Worm (Caenorhabditis elegans) whole organism, L1 larva: ENCODE data around the gene nuaf-3.

Source experiments
- F16B12.6 ChIP-seq: fragments of 150-350 bp; optimal IDR thresholded peaks from 2 replicates; lab custom pipeline; 2014; ENCODE audit warnings: missing biosample characterization, missing genetic modification characterization
- Y116A8C.19 ChIP-seq: sonication (generic microtip); optimal IDR thresholded peaks from 2 replicates; lab custom pipeline; 2016; ENCODE audit warnings: missing compliant biosample characterization, missing genetic modification characterization, borderline replicate concordance
- aly-2 ChIP-seq: fragments of 150-350 bp; optimal IDR thresholded peaks from 2 replicates; lab custom pipeline; 2014; ENCODE audit warnings: missing biosample characterization, missing genetic modification characterization
- ama-1 ChIP-seq: fragments of 150-350 bp; optimal IDR thresholded peaks from 2 replicates; lab custom pipeline; 2014
- blmp-1 ChIP-seq: fragments of 150-350 bp; optimal IDR thresholded peaks from 2 replicates; lab custom pipeline; 2014; ENCODE audit warnings: missing biosample characterization, missing genetic modification characterization
- ceh-8 ChIP-seq: fragments of 200-800 bp; sonication (Bioruptor generic); optimal IDR thresholded peaks from 2 replicates; lab custom pipeline; 2018; ENCODE audit warnings: mild to moderate bottlenecking, missing genetic modification characterization, moderate library complexity, missing compliant biosample characterization
- ceh-88 ChIP-seq: fragments of 200-800 bp; sonication (Bioruptor generic); IDR thresholded peaks from 2 replicates; pipeline ENCODE4 v1.3.6; 2022; ENCODE audit warnings: missing genetic modification characterization, missing compliant biosample characterization
- dpl-1 ChIP-seq, 3 experiments: fragments of 150-350 bp in 2 of 3; sonication (generic microtip) in 1 of 3; optimal IDR thresholded peaks; 2 replicates each; lab custom pipeline; 2014 to 2017; ENCODE audit warnings: missing biosample characterization in 3 of 3, missing genetic modification characterization in 3 of 3, missing genetic modification reagents in 3 of 3
- efl-1 ChIP-seq, 4 experiments: fragments of 150-350 bp; optimal IDR thresholded peaks in 3 of 4; peaks in 1 of 4; 1 replicate in 1 of 4; 2 replicates in 3 of 4; lab custom pipeline; 2014; ENCODE audit warnings: missing biosample characterization in 2 of 4, missing genetic modification characterization in 2 of 4, missing genetic modification reagents in 2 of 4
- efl-3 ChIP-seq: fragments of 200-800 bp; sonication (Bioruptor generic); optimal IDR thresholded peaks from 2 replicates; lab custom pipeline; 2018; ENCODE audit warnings: mild to moderate bottlenecking, missing genetic modification characterization, missing compliant biosample characterization
- egl-13 ChIP-seq: sonication (generic microtip); optimal IDR thresholded peaks from 2 replicates; lab custom pipeline; 2016; ENCODE audit warnings: missing genotype, missing genetic modification reagents, missing genetic modification characterization, missing compliant biosample characterization
- elt-2 ChIP-seq: sonication (generic microtip); optimal IDR thresholded peaks from 2 replicates; lab custom pipeline; 2016; ENCODE audit warnings: missing genetic modification characterization, mild to moderate bottlenecking, inconsistent platforms, missing compliant biosample characterization, missing genetic modification reagents
- elt-3 ChIP-seq, 6 experiments: fragments of 150-350 bp in 1 of 6; sonication (generic microtip); optimal IDR thresholded peaks; 2 replicates each; lab custom pipeline; 2017 to 2018; ENCODE audit warnings: missing biosample characterization in 6 of 6, missing genetic modification characterization in 6 of 6, inconsistent platforms in 1 of 6
- fkh-10 ChIP-seq: sonication (generic microtip); optimal IDR thresholded peaks from 2 replicates; lab custom pipeline; 2017; ENCODE audit warnings: missing biosample characterization, missing genetic modification reagents, missing genetic modification characterization
- fos-1 ChIP-seq: fragments of 150-350 bp; optimal IDR thresholded peaks from 2 replicates; lab custom pipeline; 2014; ENCODE audit warnings: missing biosample characterization, missing genetic modification characterization
- hlh-4 ChIP-seq: sonication (generic microtip); optimal IDR thresholded peaks from 2 replicates; lab custom pipeline; 2016; ENCODE audit warnings: mild to moderate bottlenecking, missing genetic modification characterization, missing compliant biosample characterization
- irx-1 ChIP-seq: sonication (generic microtip); optimal IDR thresholded peaks from 2 replicates; lab custom pipeline; 2016; ENCODE audit warnings: missing genetic modification characterization, missing compliant biosample characterization
- lin-14 ChIP-seq: fragments of 200-800 bp; sonication (Bioruptor generic); optimal IDR thresholded peaks from 2 replicates; lab custom pipeline; 2018; ENCODE audit warnings: mild to moderate bottlenecking, missing genetic modification characterization, moderate library complexity, missing compliant biosample characterization
- lin-35 ChIP-seq, 2 experiments: fragments of 150-350 bp; optimal IDR thresholded peaks; 2 replicates each; lab custom pipeline; 2014; ENCODE audit warnings: missing biosample characterization in 2 of 2, missing genetic modification characterization in 2 of 2, missing genetic modification reagents in 2 of 2
- lir-3 ChIP-seq: sonication (generic microtip); optimal IDR thresholded peaks from 2 replicates; lab custom pipeline; 2016; ENCODE audit warnings: mild to moderate bottlenecking, missing genetic modification characterization, moderate library complexity, missing compliant biosample characterization; ENCODE audit not compliant: poor library complexity
- lsy-2 ChIP-seq, 2 experiments: fragments of 150-350 bp; optimal IDR thresholded peaks; 2 replicates each; lab custom pipeline; 2014; ENCODE audit warnings: missing biosample characterization in 2 of 2, missing genetic modification characterization in 2 of 2
- mab-9 ChIP-seq: fragments of 200-800 bp; sonication (Bioruptor generic); IDR thresholded peaks from 2 replicates; pipeline ENCODE4 v1.3.6; 2022; ENCODE audit warnings: missing genetic modification reagents, missing genetic modification characterization, missing compliant biosample characterization
- mep-1 ChIP-seq: fragments of 150-350 bp; optimal IDR thresholded peaks from 2 replicates; lab custom pipeline; 2014; ENCODE audit warnings: missing biosample characterization, missing genetic modification characterization
- nhr-12 ChIP-seq: sonication (generic microtip); optimal IDR thresholded peaks from 2 replicates; lab custom pipeline; 2017; ENCODE audit warnings: missing biosample characterization, missing genetic modification characterization
- nhr-19 ChIP-seq: fragments of 200-800 bp; sonication (Bioruptor generic); conservative IDR thresholded peaks from 2 replicates; pipeline ENCODE4 v1.3.6; 2022; ENCODE audit warnings: missing genetic modification characterization, missing compliant biosample characterization
- nhr-20 ChIP-seq: sonication (generic microtip); optimal IDR thresholded peaks from 2 replicates; lab custom pipeline; 2016; ENCODE audit warnings: mild to moderate bottlenecking, missing genetic modification characterization, missing compliant biosample characterization
- nhr-47 ChIP-seq: sonication (generic microtip); optimal IDR thresholded peaks from 2 replicates; lab custom pipeline; 2016; ENCODE audit warnings: mild to moderate bottlenecking, missing genetic modification characterization, moderate library complexity, missing compliant biosample characterization
- nhr-71 ChIP-seq: sonication (generic microtip); optimal IDR thresholded peaks from 2 replicates; lab custom pipeline; 2016; ENCODE audit warnings: mild to moderate bottlenecking, missing genetic modification characterization, moderate library complexity, missing compliant biosample characterization
- nhr-84 ChIP-seq: sonication (generic microtip); optimal IDR thresholded peaks from 2 replicates; lab custom pipeline; 2017; ENCODE audit warnings: missing biosample characterization, missing genetic modification characterization
- nhr-85 ChIP-seq: sonication (generic microtip); peaks from one replicate; lab custom pipeline; 2016; ENCODE audit warnings: missing genetic modification characterization, inconsistent platforms, missing compliant biosample characterization
- nhr-90 ChIP-seq: sonication (generic microtip); optimal IDR thresholded peaks from 2 replicates; lab custom pipeline; 2016; ENCODE audit warnings: mild to moderate bottlenecking, missing genetic modification characterization, missing compliant biosample characterization; ENCODE audit not compliant: poor library complexity
- pax-3 ChIP-seq: fragments of 200-800 bp; sonication (Bioruptor generic); optimal IDR thresholded peaks from 2 replicates; lab custom pipeline; 2018; ENCODE audit warnings: mild to moderate bottlenecking, missing genetic modification characterization, moderate library complexity, missing compliant biosample characterization
- rnt-1 ChIP-seq: sonication (generic microtip); optimal IDR thresholded peaks from 2 replicates; lab custom pipeline; 2016; ENCODE audit warnings: mild to moderate bottlenecking, missing genetic modification characterization, moderate library complexity, missing compliant biosample characterization
- skn-1 ChIP-seq: fragments of 150-350 bp; optimal IDR thresholded peaks from 2 replicates; lab custom pipeline; 2014; ENCODE audit warnings: missing biosample characterization, missing genetic modification characterization
- snpc-4 ChIP-seq: fragments of 150-350 bp; optimal IDR thresholded peaks from 2 replicates; lab custom pipeline; 2014; ENCODE audit warnings: missing biosample characterization, missing genetic modification characterization
- snu-23 ChIP-seq: sonication (generic microtip); optimal IDR thresholded peaks from 2 replicates; lab custom pipeline; 2016; ENCODE audit warnings: missing genetic modification characterization, missing compliant biosample characterization
- sox-4 ChIP-seq: sonication (generic microtip); optimal IDR thresholded peaks from 2 replicates; lab custom pipeline; 2016; ENCODE audit warnings: missing genetic modification characterization, missing compliant biosample characterization
- sup-37 ChIP-seq: fragments of 200-800 bp; sonication (Bioruptor generic); optimal IDR thresholded peaks from 2 replicates; lab custom pipeline; 2018; ENCODE audit warnings: mild to moderate bottlenecking, missing genetic modification characterization, missing compliant biosample characterization
- swsn-7 ChIP-seq: sonication (generic microtip); optimal IDR thresholded peaks from 2 replicates; lab custom pipeline; 2016; ENCODE audit warnings: missing genetic modification characterization, missing compliant biosample characterization
- tbx-2 ChIP-seq: sonication (generic microtip); optimal IDR thresholded peaks from 2 replicates; lab custom pipeline; 2016; ENCODE audit warnings: missing genetic modification characterization, missing compliant biosample characterization
- tlp-1 ChIP-seq: fragments of 150-350 bp; optimal IDR thresholded peaks from 2 replicates; lab custom pipeline; 2014; ENCODE audit warnings: missing biosample characterization, missing genetic modification characterization
- unc-130 ChIP-seq: fragments of 150-350 bp; optimal IDR thresholded peaks from 2 replicates; lab custom pipeline; 2017; ENCODE audit warnings: missing biosample characterization, missing genetic modification characterization, inconsistent platforms
- unc-62 ChIP-seq: fragments of 150-350 bp; optimal IDR thresholded peaks from 2 replicates; lab custom pipeline; 2014; ENCODE audit warnings: missing biosample characterization, missing genetic modification reagents, missing genetic modification characterization
- xbp-1 ChIP-seq: sonication (generic microtip); optimal IDR thresholded peaks from 2 replicates; lab custom pipeline; 2016; ENCODE audit warnings: missing genetic modification characterization, missing compliant biosample characterization
- zip-4 ChIP-seq: fragments of 200-800 bp; sonication (Bioruptor generic); optimal IDR thresholded peaks from 2 replicates; lab custom pipeline; 2018; ENCODE audit warnings: mild to moderate bottlenecking, missing genetic modification characterization, moderate library complexity, missing compliant biosample characterization
- ztf-11 ChIP-seq, 2 experiments: sonication (generic microtip); optimal IDR thresholded peaks; 2 replicates each; lab custom pipeline; 2016 to 2017; ENCODE audit warnings: missing genetic modification characterization in 2 of 2, missing biosample characterization in 1 of 2, missing compliant biosample characterization in 1 of 2

nuaf-3 gene

ce11 chrIV:11145929-11146339 lies 38.2 kb upstream of the nuaf-3 start:
- peak in 1 of 2 experiments; percentile 20 for TF ChIP-seq lin-35 (GFP tag; optimal IDR thresholded peaks at IDR 0.05; lab: Kevin White, UChicago)
- TF ChIP-seq snu-23 (GFP tag; lab: Kevin White, UChicago): no peak
- TF ChIP-seq dpl-1 (GFP tag; optimal IDR thresholded peaks at IDR 0.05; lab: Kevin White, UChicago): peak in 1 of 3 experiments; percentile 35
- TF ChIP-seq lsy-2 (tag; optimal IDR thresholded peaks at IDR 0.05; lab: Kevin White, UChicago): no peak
- TF ChIP-seq efl-1 (optimal IDR thresholded peaks at IDR 0.05; lab: Kevin White, UChicago): no peak
- peak; percentile 50 to 92 for TF ChIP-seq efl-1 (GFP tag; optimal IDR thresholded peaks at IDR 0.05 in 1 of 2; lab: Kevin White, UChicago)
- no peak for TF ChIP-seq ceh-8 (GFP tag; lab: Kevin White, UChicago)
- no peak for TF ChIP-seq hlh-4 (tag; lab: Kevin White, UChicago)

ce11 chrIV:11146492-11146891 lies 37.6 kb upstream of the nuaf-3 start:
- no peak for TF ChIP-seq nhr-84
- no peak for TF ChIP-seq efl-3 (GFP tag; lab: Kevin White, UChicago)
- TF ChIP-seq ama-1 (lab: Kevin White, UChicago): no peak

ce11 chrIV:11146962-11147470 lies 37.1 kb upstream of the nuaf-3 start, which contains the start of gene pigq-1:
pigq-1 (minus strand) TSS chrIV:11147247.
- TF ChIP-seq xbp-1 (no peak), aly-2 (tag; lab: Kevin White, UChicago) (peak; percentile 90), sox-4 (tag; lab: Kevin White, UChicago) (no peak), mab-9 (GFP tag; lab: Robert Waterston, UW) (no peak), mep-1 (tag; lab: Kevin White, UChicago) (no peak), snpc-4 (tag; lab: Kevin White, UChicago) (no peak), lsy-2 (tag; optimal IDR thresholded peaks at IDR 0.05; lab: Kevin White, UChicago) (peak; percentile 32 to 35), ztf-11 (tag; optimal IDR thresholded peaks at IDR 0.05; lab: Kevin White, UChicago) (no peak), rnt-1 (tag; lab: Kevin White, UChicago) (no peak), elt-2 (peak; percentile 20), pax-3 (peak; percentile 6), nhr-19 (peak; percentile 26; the same call in 1 of the 2 replicates), tbx-2 (tag; lab: Kevin White, UChicago) (no peak), nhr-47 (tag; lab: Kevin White, UChicago) (peak; percentile 28), egl-13 (no peak), F16B12.6 (no peak), sup-37 (GFP tag; lab: Kevin White, UChicago) (no peak), ceh-88 (GFP tag; lab: Robert Waterston, UW) (no peak), dpl-1 (GFP tag; optimal IDR thresholded peaks at IDR 0.05; lab: Kevin White, UChicago) (no peak), ama-1 (lab: Kevin White, UChicago) (peak; percentile 64), elt-3 (tag; optimal IDR thresholded peaks at IDR 0.05; lab: Kevin White, UChicago) (peak in 1 of 6 experiments; percentile 20), fkh-10 (GFP tag; lab: Kevin White, UChicago) (no peak), blmp-1 (tag; lab: Kevin White, UChicago) (no peak), unc-130 (no peak), skn-1 (tag; lab: Kevin White, UChicago) (no peak), Y116A8C.19 (tag; lab: Kevin White, UChicago) (no peak), tlp-1 (tag; lab: Kevin White, UChicago) (no peak), nhr-20 (tag; lab: Kevin White, UChicago) (no peak), irx-1 (no peak), hlh-4 (tag; lab: Kevin White, UChicago) (no peak), zip-4 (GFP tag; lab: Kevin White, UChicago) (no peak), nhr-90 (tag; lab: Kevin White, UChicago) (peak; percentile 55), nhr-85 (tag; lab: Kevin White, UChicago) (peak; percentile 66), efl-1 (optimal IDR thresholded peaks at IDR 0.05; lab: Kevin White, UChicago) (peak in 1 of 2 experiments; percentile 13), efl-1 (GFP tag; optimal IDR thresholded peaks at IDR 0.05 in 1 of 2; lab: Kevin White, UChicago) (peak in 1 of 2 experiments; percentile 93), snu-23 (GFP tag; lab: Kevin White, UChicago) (peak; percentile 31), lir-3 (tag; lab: Kevin White, UChicago) (no peak), unc-62 (GFP tag; lab: Kevin White, UChicago) (no peak), lin-14 (GFP tag; lab: Kevin White, UChicago) (no peak), lin-35 (GFP tag; optimal IDR thresholded peaks at IDR 0.05; lab: Kevin White, UChicago) (no peak), swsn-7 (tag; lab: Kevin White, UChicago) (no peak), fos-1 (no peak), nhr-71 (tag; lab: Kevin White, UChicago) (peak; percentile 42), nhr-12 (tag; lab: Kevin White, UChicago) (no peak)
